Fruit fly (Drosophila melanogaster) whole organism, larva: ENCODE results near the gene CG7714.

Experiments
- noc ChIP-seq: fragments of 200-800 bp; sonication (Bioruptor generic); optimal IDR thresholded peaks from 3 replicates; lab custom pipeline; 2019; ENCODE audit warnings: missing biosample characterization, mild to moderate bottlenecking, missing genetic modification characterization, moderate library complexity

CG7714 gene

DNA sequence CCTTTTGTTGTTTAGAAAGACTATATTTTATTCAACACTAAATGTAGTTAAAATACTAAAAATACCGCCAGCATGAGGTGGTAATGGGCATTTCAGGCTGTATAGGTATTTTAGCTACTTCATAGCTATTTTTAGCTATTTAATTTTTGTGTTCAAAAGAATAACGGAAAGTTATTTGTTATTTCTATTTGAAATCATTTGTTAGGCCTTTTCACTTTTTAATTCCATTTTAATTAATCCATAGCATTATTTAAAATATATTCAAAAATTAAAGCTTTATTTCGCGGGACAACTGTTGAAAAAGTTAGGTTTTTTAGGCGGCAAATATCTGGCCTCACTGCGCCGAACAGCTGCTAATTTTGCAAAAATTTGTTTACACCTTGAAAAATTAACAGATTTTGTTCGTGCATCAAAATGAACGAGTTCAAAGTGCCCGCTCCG, 48.7 kb downstream of the CG7714 start, which contains the start of the genes dind and CG7706:
Gene dind, minus strand, starts transcription at position 40 of the 441 bp plus-strand sequence.
Gene CG7706, plus strand, starts transcription at position 319 of the 441 bp plus-strand sequence.
- no peak for TF ChIP-seq noc (tag; lab: Kevin White, UChicago)
